Worm (Caenorhabditis elegans) whole organism, midembryonic: Measurements from ENCODE around the gene E02H4.5.

ENCODE experiments used
- T22C8.4 ChIP-seq: fragments of 200-800 bp; sonication (Bioruptor generic); IDR thresholded peaks from 2 replicates; pipeline ENCODE4 v1.3.6; 2022; ENCODE audit warnings: missing genetic modification characterization, missing compliant biosample characterization
- cog-1 ChIP-seq: sonication (generic microtip); optimal IDR thresholded peaks from 2 replicates; lab custom pipeline; 2016; ENCODE audit warnings: missing genetic modification characterization, missing compliant biosample characterization
- flt-1 ChIP-seq: fragments of 200-800 bp; sonication (Bioruptor generic); IDR thresholded peaks from 2 replicates; pipeline ENCODE4 v1.3.6; 2022; ENCODE audit warnings: missing genetic modification characterization, missing compliant biosample characterization
- klf-2 ChIP-seq: fragments of 200-800 bp; sonication (Bioruptor generic); conservative IDR thresholded peaks from 2 replicates; pipeline ENCODE4 v1.3.6; 2022; ENCODE audit warnings: missing genetic modification reagents, missing genetic modification characterization, missing compliant biosample characterization
- med-1 ChIP-seq: sonication (generic microtip); optimal IDR thresholded peaks from 2 replicates; lab custom pipeline; 2017; ENCODE audit warnings: missing genetic modification characterization, mild to moderate bottlenecking, missing compliant biosample characterization, antibody characterized with exemption, missing genetic modification reagents; ENCODE audit not compliant: insufficient read depth
- ref-1 ChIP-seq: fragments of 200-800 bp; sonication (Bioruptor generic); conservative IDR thresholded peaks from 2 replicates; pipeline ENCODE4 v1.3.6; 2022; ENCODE audit warnings: missing genetic modification reagents, missing genetic modification characterization, missing compliant biosample characterization
- tab-1 ChIP-seq: fragments of 200-800 bp; sonication (Bioruptor generic); IDR thresholded peaks from 2 replicates; pipeline ENCODE4 v1.3.6; 2022; ENCODE audit warnings: missing genetic modification characterization, missing compliant biosample characterization
- ztf-23 ChIP-seq: fragments of 200-800 bp; sonication (Bioruptor generic); IDR thresholded peaks from 2 replicates; pipeline ENCODE4 v1.3.6; 2022; ENCODE audit warnings: missing genetic modification reagents, missing genetic modification characterization, missing compliant biosample characterization
- ztf-29 ChIP-seq: fragments of 200-800 bp; sonication (Bioruptor generic); IDR thresholded peaks from 2 replicates; pipeline ENCODE4 v1.3.6; 2022; ENCODE audit warnings: missing genetic modification reagents, missing genetic modification characterization, missing compliant biosample characterization

The E02H4.5 gene

DNA sequence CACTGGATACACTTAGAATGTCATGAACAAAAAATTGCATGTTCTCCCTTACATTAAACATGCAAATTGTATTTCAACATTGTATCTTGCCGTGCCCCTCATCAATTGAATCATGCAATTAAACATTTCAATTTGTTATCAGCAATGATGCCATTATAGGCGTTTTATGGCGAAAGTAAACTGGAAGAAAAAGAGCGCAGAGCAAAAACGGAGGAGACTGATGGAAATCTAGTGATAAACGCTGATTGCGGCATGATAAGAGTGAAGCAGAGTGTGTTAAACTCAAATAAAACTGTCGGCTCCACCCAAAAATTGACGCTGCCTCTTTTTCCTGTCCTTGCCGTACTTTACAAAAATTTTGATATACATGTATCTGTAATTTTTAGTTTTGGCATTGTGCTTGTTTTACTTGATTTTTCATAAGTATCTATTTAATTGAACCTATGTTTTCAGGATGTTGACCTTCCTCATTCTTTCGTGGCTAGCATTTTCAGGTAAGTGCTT lies 40.4 kb downstream of the E02H4.5 start, which contains the start of gene K06G5.1:
TSS of gene K06G5.1 (plus strand) at position 454 of the 504 bp plus-strand sequence.
- TF ChIP-seq ztf-29 (GFP tag; lab: Robert Waterston, UW) (no peak), T22C8.4 (GFP tag; lab: Robert Waterston, UW) (no peak)

- TF ChIP-seq flt-1 (GFP tag; lab: Robert Waterston, UW) (no peak), cog-1 (tag; lab: Kevin White, UChicago) (no peak), ztf-29 (GFP tag; lab: Robert Waterston, UW) (no peak), med-1 (GFP tag; lab: Kevin White, UChicago) (no peak), ref-1 (GFP tag; lab: Robert Waterston, UW) (no peak), T22C8.4 (GFP tag; lab: Robert Waterston, UW) (no peak), tab-1 (GFP tag; lab: Robert Waterston, UW) (no peak), klf-2 (GFP tag; lab: Robert Waterston, UW) (no peak), ztf-23 (no peak)
These were observed 41.6 kb downstream of the E02H4.5 start for ce11 chrX:14213314-14213713.

DNA sequence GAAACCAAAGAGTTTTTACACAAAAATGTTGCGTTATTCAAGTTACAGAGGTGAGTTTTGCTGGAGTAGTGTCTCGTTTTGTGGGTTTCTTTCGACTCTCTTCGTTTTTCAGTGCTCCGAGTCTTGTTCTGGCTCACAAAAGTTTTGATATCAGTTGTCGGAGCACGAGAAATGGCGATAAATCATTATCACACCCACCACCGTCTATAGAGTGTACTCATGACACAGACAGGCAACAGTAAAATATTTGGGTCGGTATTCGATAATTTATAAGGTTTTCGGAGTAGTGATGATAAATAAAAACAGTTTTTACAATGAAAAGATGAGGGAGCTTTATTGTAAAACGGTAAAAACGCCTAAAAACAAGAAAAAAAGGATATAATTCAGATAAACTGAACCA lies 47.0 kb downstream of the E02H4.5 start, which contains the start of gene ceh-37:
TSS of gene ceh-37 (minus strand) at position 59 of the 400 bp plus-strand sequence.
- TF ChIP-seq flt-1 (GFP tag; lab: Robert Waterston, UW), result no peak
- no peak for TF ChIP-seq ref-1 (GFP tag; lab: Robert Waterston, UW)
- TF ChIP-seq tab-1 (GFP tag; lab: Robert Waterston, UW), result no peak
- TF ChIP-seq T22C8.4 (GFP tag; lab: Robert Waterston, UW), result no peak
- no peak for TF ChIP-seq ztf-29 (GFP tag; lab: Robert Waterston, UW)
- TF ChIP-seq ztf-23, result no peak
- no peak for TF ChIP-seq klf-2 (GFP tag; lab: Robert Waterston, UW)
- TF ChIP-seq med-1 (GFP tag; lab: Kevin White, UChicago), result no peak
- TF ChIP-seq cog-1 (tag; lab: Kevin White, UChicago), result no peak

DNA sequence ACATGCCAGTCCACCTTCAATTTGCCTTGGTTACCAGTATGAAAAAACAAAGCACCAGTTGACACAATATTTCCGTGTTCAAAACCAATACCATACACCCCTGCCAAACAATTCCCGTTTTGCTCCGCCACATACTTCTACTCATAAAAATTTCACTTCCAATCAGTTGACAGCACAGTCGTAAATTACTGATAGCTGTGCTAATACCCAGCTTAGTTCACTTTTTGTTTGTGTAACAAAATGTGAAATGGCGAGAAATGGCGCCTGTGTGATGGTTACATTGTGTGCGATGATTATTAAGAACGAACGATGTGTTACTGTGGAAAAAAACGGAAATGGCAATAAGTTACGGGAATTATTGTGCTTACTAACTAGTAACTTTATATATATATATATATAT lies 48.6 kb downstream of the E02H4.5 start:
- TF ChIP-seq med-1 (GFP tag; lab: Kevin White, UChicago) (no peak), ztf-23 (no peak), ztf-29 (GFP tag; lab: Robert Waterston, UW) (no peak), T22C8.4 (GFP tag; lab: Robert Waterston, UW) (no peak), cog-1 (tag; lab: Kevin White, UChicago) (no peak), flt-1 (GFP tag; lab: Robert Waterston, UW) (no peak), ref-1 (GFP tag; lab: Robert Waterston, UW) (no peak), klf-2 (GFP tag; lab: Robert Waterston, UW) (no peak), tab-1 (GFP tag; lab: Robert Waterston, UW) (no peak)
